Fruit fly (Drosophila melanogaster): Measurements from ENCODE around the gene CG7215.
A peak's percentile ranks its signal among the peaks of the same experiment; 100 is the strongest.

CG7215 gene

dm6 chr3R:18198518-18199118, 31.5 kb upstream of the CG7215 start (continued):
- TF ChIP-seq svp (GFP tag) (peak; percentile 55), CG1621 (tag; optimal IDR thresholded peaks at IDR 0.05) (peak; percentile 50), CG11762 (GFP tag; optimal IDR thresholded peaks at IDR 0.05; ENCODE audit: insufficient read depth) (peak; percentile 27), Eip93F (GFP tag; optimal IDR thresholded peaks at IDR 0.05) (no peak), CG15336 (GFP tag; IDR thresholded peaks at IDR 0.05) (no peak), Eip78C (GFP tag) (peak; percentile 72), CG10669 (GFP tag; optimal IDR thresholded peaks at IDR 0.05) (no peak), Smox (GFP tag; optimal IDR thresholded peaks at IDR 0.05) (no peak)

DNA sequence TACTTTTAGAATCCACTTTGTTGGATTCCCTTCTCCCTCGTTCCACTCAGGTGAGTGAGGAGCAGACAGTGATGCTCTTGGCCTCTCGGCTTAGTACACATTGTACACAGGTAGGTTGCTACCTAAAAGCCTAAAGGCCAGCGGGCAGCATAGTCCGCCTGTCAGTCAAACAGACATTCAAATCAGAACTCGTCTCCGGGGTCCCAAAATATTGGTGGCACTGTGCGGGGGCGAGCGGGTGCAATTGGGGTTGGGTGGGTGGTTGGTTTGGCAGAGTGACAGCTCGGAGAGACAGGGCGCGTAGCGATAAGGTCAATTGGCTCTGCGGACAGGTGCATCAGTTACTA, 30.7 kb upstream of the CG7215 start:
- TF ChIP-seq CG8319 (GFP tag; optimal IDR thresholded peaks at IDR 0.05) (no peak), pdm3 (GFP tag; optimal IDR thresholded peaks at IDR 0.05) (no peak), Hr38 (GFP tag; optimal IDR thresholded peaks at IDR 0.05) (no peak), Hr39 (GFP tag; optimal IDR thresholded peaks at IDR 0.05) (no peak), CG1621 (tag; optimal IDR thresholded peaks at IDR 0.05) (no peak), Gug (GFP tag; IDR thresholded peaks at IDR 0.05) (no peak), fd59A (GFP tag; optimal IDR thresholded peaks at IDR 0.05) (no peak), lz (GFP tag; optimal IDR thresholded peaks at IDR 0.05) (no peak), Eip78C (GFP tag) (no peak), salr (GFP tag; optimal IDR thresholded peaks at IDR 0.05) (no peak), Hr4 (GFP tag; optimal IDR thresholded peaks at IDR 0.05) (no peak), CG10669 (GFP tag; optimal IDR thresholded peaks at IDR 0.05) (no peak), net (GFP tag; optimal IDR thresholded peaks at IDR 0.05) (no peak), CG9139 (GFP tag; optimal IDR thresholded peaks at IDR 0.05) (no peak), CG34406 (GFP tag; optimal IDR thresholded peaks at IDR 0.05) (no peak), CG3919 (GFP tag; optimal IDR thresholded peaks at IDR 0.05) (no peak), CG6854 (GFP tag; optimal IDR thresholded peaks at IDR 0.05) (no peak), CG11902 (GFP tag; optimal IDR thresholded peaks at IDR 0.05) (no peak), CG6808 (GFP tag; optimal IDR thresholded peaks at IDR 0.05) (no peak)

dm6 chr3R:18196991-18197801, 30.1 kb upstream of the CG7215 start:
- peak; percentile 63 for TF ChIP-seq Smox (GFP tag; optimal IDR thresholded peaks at IDR 0.05)
- peak; percentile 58 for TF ChIP-seq OdsH (GFP tag; optimal IDR thresholded peaks at IDR 0.05)
- peak; percentile 53 for TF ChIP-seq CG4318 (GFP tag; optimal IDR thresholded peaks at IDR 0.05)
- TF ChIP-seq Ets96B (tag; optimal IDR thresholded peaks at IDR 0.05): peak; percentile 84
- TF ChIP-seq acj6 (GFP tag; optimal IDR thresholded peaks at IDR 0.05): peak; percentile 53
- TF ChIP-seq Met (GFP tag; optimal IDR thresholded peaks at IDR 0.05): peak; percentile 62
- TF ChIP-seq topi (GFP tag; optimal IDR thresholded peaks at IDR 0.05): peak; percentile 54
- peak; percentile 59 for TF ChIP-seq CG8632 (GFP tag; optimal IDR thresholded peaks at IDR 0.05)
- no peak for TF ChIP-seq CG11762 (GFP tag; optimal IDR thresholded peaks at IDR 0.05; ENCODE audit: insufficient read depth)
- peak; percentile 74 for TF ChIP-seq esn (GFP tag; optimal IDR thresholded peaks at IDR 0.05)
- TF ChIP-seq net (GFP tag; optimal IDR thresholded peaks at IDR 0.05): peak; percentile 81
- TF ChIP-seq spab (GFP tag; optimal IDR thresholded peaks at IDR 0.05): peak; percentile 79
- peak; percentile 11 for TF ChIP-seq Blimp-1 (GFP tag; optimal IDR thresholded peaks at IDR 0.05)
- TF ChIP-seq fd59A (GFP tag; optimal IDR thresholded peaks at IDR 0.05): peak; percentile 34
- peak; percentile 25 for TF ChIP-seq CG6792 (GFP tag; optimal IDR thresholded peaks at IDR 0.05)
- TF ChIP-seq Eip93F (GFP tag; optimal IDR thresholded peaks at IDR 0.05): peak; percentile 77
- TF ChIP-seq Lpt (GFP tag; optimal IDR thresholded peaks at IDR 0.05): peak; percentile 79
- TF ChIP-seq CG8319 (GFP tag; optimal IDR thresholded peaks at IDR 0.05): no peak
- TF ChIP-seq CG3032 (tag; optimal IDR thresholded peaks at IDR 0.05): peak; percentile 76
- TF ChIP-seq Sox14 (GFP tag; optimal IDR thresholded peaks at IDR 0.05): peak; percentile 59
- peak; percentile 82 for TF ChIP-seq svp (GFP tag)
- TF ChIP-seq fkh (GFP tag; optimal IDR thresholded peaks at IDR 0.05): peak; percentile 17
- peak; percentile 86 for TF ChIP-seq CG6808 (GFP tag; optimal IDR thresholded peaks at IDR 0.05)
- peak; percentile 86 for TF ChIP-seq CG6854 (GFP tag; optimal IDR thresholded peaks at IDR 0.05)
- TF ChIP-seq Ets21C (GFP tag; optimal IDR thresholded peaks at IDR 0.05): peak; percentile 41
- peak; percentile 30 for TF ChIP-seq CG11902 (GFP tag; optimal IDR thresholded peaks at IDR 0.05)
- TF ChIP-seq CG15336 (GFP tag; IDR thresholded peaks at IDR 0.05): no peak
- TF ChIP-seq Eip78C (GFP tag): peak; percentile 88
- TF ChIP-seq CG11294 (GFP tag; IDR thresholded peaks at IDR 0.05): no peak
- peak; percentile 17 for TF ChIP-seq cyc (GFP tag; optimal IDR thresholded peaks at IDR 0.05)
- peak; percentile 33 for TF ChIP-seq fd85E (GFP tag; optimal IDR thresholded peaks at IDR 0.05)
- peak; percentile 10 for TF ChIP-seq CG7368 (GFP tag; optimal IDR thresholded peaks at IDR 0.05)
- TF ChIP-seq CG1621 (tag; optimal IDR thresholded peaks at IDR 0.05): peak; percentile 91
- TF ChIP-seq CG34406 (GFP tag; optimal IDR thresholded peaks at IDR 0.05): peak; percentile 23
- peak; percentile 92 for TF ChIP-seq CG9139 (GFP tag; optimal IDR thresholded peaks at IDR 0.05)
